Fruit fly (Drosophila melanogaster) Kc167 (cell line): ENCODE data around the gene CG15865.

Source experiments
- Myc ChIP-seq: fragments of >200 bp; optimal IDR thresholded peaks from 2 replicates; lab custom pipeline; 2017; ENCODE audit warnings: missing external identifiers
- Sin3A ChIP-seq: fragments of >200 bp; optimal IDR thresholded peaks from 2 replicates; lab custom pipeline; 2018; ENCODE audit warnings: missing external identifiers
- h ChIP-seq: fragments of >200 bp; optimal IDR thresholded peaks from 3 replicates; lab custom pipeline; 2018; ENCODE audit warnings: missing external identifiers
- insv ChIP-seq: fragments of >200 bp; optimal IDR thresholded peaks from 3 replicates; lab custom pipeline; 2018; ENCODE audit warnings: missing external identifiers
- psq ChIP-seq: fragments of >200 bp; optimal IDR thresholded peaks from 2 replicates; lab custom pipeline; 2017; ENCODE audit warnings: missing external identifiers
- ttk ChIP-seq: sonication (Bioruptor generic); optimal IDR thresholded peaks from 2 replicates; lab custom pipeline; 2017; ENCODE audit warnings: missing external identifiers

dm6 chrX:16651625-16652024, 12.6 kb downstream of the CG15865 start:
- TF ChIP-seq Sin3A (lab: Kevin White, UChicago) (no peak), h (lab: Kevin White, UChicago) (no peak), psq (lab: Kevin White, UChicago) (no peak), ttk (no peak), Myc (lab: Kevin White, UChicago) (no peak), insv (lab: Kevin White, UChicago) (no peak)
